Worm (Caenorhabditis elegans): ENCODE data around the gene C16D9.4.

ce11 chrV:8271995-8272394 lies 29.3 kb upstream of the C16D9.4 start, which contains the start of gene asp-5:
- TF ChIP-seq pqm-1 (tag; optimal IDR thresholded peaks at IDR 0.05): peak; percentile 71
- no peak for TF ChIP-seq daf-16 (GFP tag; optimal IDR thresholded peaks at IDR 0.05)
- TF ChIP-seq daf-16 (tag; optimal IDR thresholded peaks at IDR 0.05): peak; percentile 62
- no peak for TF ChIP-seq fos-1 (tag; optimal IDR thresholded peaks at IDR 0.05)
- no peak for TF ChIP-seq pha-4 (GFP tag; IDR thresholded peaks at IDR 0.05)
- TF ChIP-seq pha-4 (tag; optimal IDR thresholded peaks at IDR 0.05): no peak
- TF ChIP-seq egl-43 (GFP tag; IDR thresholded peaks at IDR 0.05): no peak
- no peak for TF ChIP-seq daf-12 (tag; optimal IDR thresholded peaks at IDR 0.05)
- no peak for TF ChIP-seq egl-27 (tag; optimal IDR thresholded peaks at IDR 0.05)
- no peak for TF ChIP-seq nhr-76 (tag; optimal IDR thresholded peaks at IDR 0.05)
- TF ChIP-seq zip-2 (tag; optimal IDR thresholded peaks at IDR 0.05): no peak
- no peak for TF ChIP-seq F44E2.7 (GFP tag; IDR thresholded peaks at IDR 0.05)
